Worm (Caenorhabditis elegans): Measurements from ENCODE around the gene C03E10.3.

Gene C03E10.3

ce11 chrV:11326914-11327367, 40.7 kb downstream of the C03E10.3 start, which contains the start of gene tmed-10 (continued):
- no peak for TF ChIP-seq C34B4.2 (tag; optimal IDR thresholded peaks at IDR 0.05)
- peak in 1 of 6 experiments; percentile 27 for TF ChIP-seq elt-3 (tag; optimal IDR thresholded peaks at IDR 0.05)
- TF ChIP-seq elt-2 (tag; optimal IDR thresholded peaks at IDR 0.05): peak; percentile 16
- TF ChIP-seq dsc-1 (tag; optimal IDR thresholded peaks at IDR 0.05): peak; percentile 45
- TF ChIP-seq isw-1 (GFP tag; IDR thresholded peaks at IDR 0.05): peak; percentile 68
- TF ChIP-seq efl-3 (GFP tag; optimal IDR thresholded peaks at IDR 0.05): no peak
- peak; percentile 70 for TF ChIP-seq swsn-7 (tag; optimal IDR thresholded peaks at IDR 0.05)
- TF ChIP-seq lin-15B (tag; optimal IDR thresholded peaks at IDR 0.05): peak; percentile 49
- peak; percentile 44 for TF ChIP-seq nhr-77 (tag; optimal IDR thresholded peaks at IDR 0.05)
- TF ChIP-seq ama-1 (optimal IDR thresholded peaks at IDR 0.05): no peak
- peak; percentile 48 for TF ChIP-seq skn-1 (tag; optimal IDR thresholded peaks at IDR 0.05)
- TF ChIP-seq lin-39 (tag; optimal IDR thresholded peaks at IDR 0.05): no peak
- TF ChIP-seq dpl-1 (GFP tag; optimal IDR thresholded peaks at IDR 0.05): peak; percentile 44 to 64 (median 59)
- TF ChIP-seq F16B12.6 (tag; optimal IDR thresholded peaks at IDR 0.05): peak; percentile 92
- no peak for TF ChIP-seq nhr-85 (tag)
- TF ChIP-seq unc-86 (tag; optimal IDR thresholded peaks at IDR 0.05): peak; percentile 3
- TF ChIP-seq mef-2 (tag; optimal IDR thresholded peaks at IDR 0.05): no peak
- no peak for TF ChIP-seq alr-1 (tag; optimal IDR thresholded peaks at IDR 0.05; ENCODE audit: borderline replicate concordance)
- peak; percentile 27 for TF ChIP-seq fkh-10 (GFP tag; optimal IDR thresholded peaks at IDR 0.05)
- no peak for TF ChIP-seq egl-13 (tag; optimal IDR thresholded peaks at IDR 0.05)
- TF ChIP-seq mab-9 (GFP tag; IDR thresholded peaks at IDR 0.05): peak; percentile 37; the same call in 1 of the 2 replicates
- TF ChIP-seq tlp-1 (tag; optimal IDR thresholded peaks at IDR 0.05): no peak
- TF ChIP-seq nhr-237 (tag; optimal IDR thresholded peaks at IDR 0.05): no peak
- TF ChIP-seq ceh-8 (GFP tag; optimal IDR thresholded peaks at IDR 0.05): no peak
- peak; percentile 23 for TF ChIP-seq snpc-4 (tag; optimal IDR thresholded peaks at IDR 0.05)
- TF ChIP-seq rnt-1 (tag; optimal IDR thresholded peaks at IDR 0.05): peak; percentile 62
- no peak for TF ChIP-seq hpl-2 (GFP tag; optimal IDR thresholded peaks at IDR 0.05)
- TF ChIP-seq nhr-20 (tag; optimal IDR thresholded peaks at IDR 0.05): peak; percentile 80
- no peak for TF ChIP-seq nhr-12 (tag; optimal IDR thresholded peaks at IDR 0.05)
- TF ChIP-seq hlh-4 (tag; optimal IDR thresholded peaks at IDR 0.05): no peak
- no peak for TF ChIP-seq egl-27 (tag; optimal IDR thresholded peaks at IDR 0.05)
- TF ChIP-seq Y116A8C.19 (tag; optimal IDR thresholded peaks at IDR 0.05; ENCODE audit: borderline replicate concordance): no peak
- TF ChIP-seq xbp-1 (tag; optimal IDR thresholded peaks at IDR 0.05): peak; percentile 95
- TF ChIP-seq ceh-90 (tag; optimal IDR thresholded peaks at IDR 0.05): no peak
- TF ChIP-seq pax-3 (tag; optimal IDR thresholded peaks at IDR 0.05): no peak

ce11 chrV:11329100-11329499, 42.9 kb downstream of the C03E10.3 start, which contains the start of gene F47G9.6:
TSS of gene F47G9.6 (plus strand) at chrV:11329400.
- no peak for TF ChIP-seq Y116A8C.19 (tag; optimal IDR thresholded peaks at IDR 0.05; ENCODE audit: borderline replicate concordance)
- TF ChIP-seq ztf-4 (tag; optimal IDR thresholded peaks at IDR 0.05): no peak
- TF ChIP-seq nhr-11 (tag; optimal IDR thresholded peaks at IDR 0.05): no peak
- TF ChIP-seq sup-37 (GFP tag; optimal IDR thresholded peaks at IDR 0.05): no peak
- TF ChIP-seq egl-13 (tag; optimal IDR thresholded peaks at IDR 0.05): no peak
- no peak for TF ChIP-seq irx-1 (tag; optimal IDR thresholded peaks at IDR 0.05)
- no peak for TF ChIP-seq ceh-63 (GFP tag; optimal IDR thresholded peaks at IDR 0.05)
- TF ChIP-seq C04F5.9 (tag; optimal IDR thresholded peaks at IDR 0.05): no peak
- no peak for TF ChIP-seq C16A3.4 (tag; optimal IDR thresholded peaks at IDR 0.05)
- no peak for TF ChIP-seq unc-62 (GFP tag; optimal IDR thresholded peaks at IDR 0.05)
- TF ChIP-seq nhr-12 (tag; optimal IDR thresholded peaks at IDR 0.05): no peak
- no peak for TF ChIP-seq mab-9 (GFP tag; IDR thresholded peaks at IDR 0.05)
- TF ChIP-seq isw-1 (GFP tag; IDR thresholded peaks at IDR 0.05): no peak
- TF ChIP-seq elt-3 (tag; optimal IDR thresholded peaks at IDR 0.05): no peak
- no peak for TF ChIP-seq xbp-1 (tag; optimal IDR thresholded peaks at IDR 0.05)
- TF ChIP-seq fos-1 (tag; optimal IDR thresholded peaks at IDR 0.05): no peak
- no peak for TF ChIP-seq mef-2 (tag; optimal IDR thresholded peaks at IDR 0.05)
- TF ChIP-seq swsn-7 (tag; optimal IDR thresholded peaks at IDR 0.05): no peak
- no peak for TF ChIP-seq snpc-4 (tag; optimal IDR thresholded peaks at IDR 0.05)
- TF ChIP-seq lin-39 (tag; optimal IDR thresholded peaks at IDR 0.05): no peak
